Worm (Caenorhabditis elegans) whole organism, L1 larva: ENCODE results near the gene mrps-16.

Experiments
- fkh-10 ChIP-seq: sonication (generic microtip); optimal IDR thresholded peaks from 2 replicates; lab custom pipeline; 2017; ENCODE audit warnings: missing biosample characterization, missing genetic modification reagents, missing genetic modification characterization
- nhr-77 ChIP-seq: fragments of 150-350 bp; optimal IDR thresholded peaks from 2 replicates; lab custom pipeline; 2014; ENCODE audit warnings: missing biosample characterization, missing genetic modification characterization
- unc-62 ChIP-seq: fragments of 150-350 bp; optimal IDR thresholded peaks from 2 replicates; lab custom pipeline; 2014; ENCODE audit warnings: missing biosample characterization, missing genetic modification reagents, missing genetic modification characterization

DNA sequence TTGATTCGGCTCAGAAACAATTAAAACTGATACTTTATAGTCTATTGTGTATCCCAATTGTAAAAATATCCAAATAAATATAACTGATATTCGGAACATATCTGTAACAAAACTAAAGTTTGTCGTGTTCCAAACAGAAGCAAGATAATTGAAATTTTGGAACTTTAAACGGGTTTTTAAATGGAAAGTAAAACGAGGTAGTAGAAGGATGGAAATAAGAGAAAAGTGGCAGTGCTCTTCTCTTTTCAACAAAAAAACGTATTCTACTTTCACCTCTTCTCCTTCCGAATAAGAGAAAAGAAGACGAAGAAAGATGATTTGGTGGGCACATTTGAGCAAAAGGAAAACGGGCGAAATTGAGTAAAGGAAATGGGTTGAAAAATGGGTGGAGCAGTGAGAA lies 27.7 kb upstream of the mrps-16 start, which contains the start of gene nmr-1:
- TF ChIP-seq fkh-10 (GFP tag; lab: Kevin White, UChicago), result no peak
- no peak for TF ChIP-seq unc-62 (GFP tag; lab: Kevin White, UChicago)
- no peak for TF ChIP-seq nhr-77 (tag; lab: Kevin White, UChicago)
